Fruit fly (Drosophila melanogaster) whole organism, embryonic: ENCODE results near the gene h-cup.

ENCODE experiments used
- Abd-B ChIP-seq: fragments of 200-800 bp; sonication (Bioruptor generic); optimal IDR thresholded peaks from 2 replicates; lab custom pipeline; 2018; ENCODE audit warnings: missing biosample characterization, mild to moderate bottlenecking, missing genetic modification characterization, moderate library complexity
- CG10462 ChIP-seq: fragments of 200-800 bp; sonication (Bioruptor generic); optimal IDR thresholded peaks from 2 replicates; lab custom pipeline; 2016; ENCODE audit warnings: missing biosample characterization, missing genetic modification characterization
- CG10654 ChIP-seq: fragments of 200-800 bp; sonication (Bioruptor generic); optimal IDR thresholded peaks from 2 replicates; lab custom pipeline; 2016; ENCODE audit warnings: missing biosample characterization, missing genetic modification characterization
- CG12155 ChIP-seq: fragments of 200-800 bp; sonication (Bioruptor generic); optimal IDR thresholded peaks from 3 replicates; lab custom pipeline; 2016; ENCODE audit warnings: missing biosample characterization, missing genetic modification characterization
- CG13296 ChIP-seq: fragments of 200-800 bp; sonication (Bioruptor generic); optimal IDR thresholded peaks from 3 replicates; lab custom pipeline; 2018; ENCODE audit warnings: missing biosample characterization, mild to moderate bottlenecking, missing genetic modification characterization
- CG14965 ChIP-seq: fragments of 200-800 bp; sonication (Bioruptor generic); optimal IDR thresholded peaks from 2 replicates; lab custom pipeline; 2016; ENCODE audit warnings: missing biosample characterization, missing genetic modification characterization, borderline replicate concordance
- CG15514 ChIP-seq: fragments of 200-800 bp; sonication (Bioruptor generic); optimal IDR thresholded peaks from 3 replicates; lab custom pipeline; 2017; ENCODE audit warnings: missing biosample characterization, missing genetic modification characterization, mild to moderate bottlenecking, moderate library complexity, missing genetic modification reagents
- CG17361 ChIP-seq: fragments of 200-800 bp; sonication (Bioruptor generic); IDR thresholded peaks from 3 replicates; pipeline ENCODE4 v1.3.6; 2022; ENCODE audit warnings: missing biosample characterization, missing genetic modification characterization
- CG18599 ChIP-seq: fragments of 200-800 bp; sonication (Bioruptor generic); optimal IDR thresholded peaks from 3 replicates; lab custom pipeline; 2017; ENCODE audit warnings: missing biosample characterization, missing genetic modification characterization, mild to moderate bottlenecking, moderate library complexity, missing genetic modification reagents
- CG2129 ChIP-seq: fragments of 200-800 bp; sonication (Bioruptor generic); IDR thresholded peaks from 2 replicates; pipeline ENCODE4 v1.3.6; 2022; ENCODE audit warnings: missing biosample characterization, missing genetic modification characterization; ENCODE audit not compliant: partially characterized antibody
- CG30403 ChIP-seq: fragments of 200-800 bp; sonication (Bioruptor generic); optimal IDR thresholded peaks from 3 replicates; lab custom pipeline; 2016; ENCODE audit warnings: missing biosample characterization, missing genetic modification characterization
- CG3065 ChIP-seq: fragments of 200-800 bp; sonication (Bioruptor generic); optimal IDR thresholded peaks from 2 replicates; lab custom pipeline; 2016; ENCODE audit warnings: missing biosample characterization, missing genetic modification characterization
- CG32532 ChIP-seq: fragments of 200-800 bp; sonication (Bioruptor generic); IDR thresholded peaks from 2 replicates; pipeline ENCODE4 v1.3.6; 2022; ENCODE audit warnings: missing biosample characterization, missing genetic modification characterization
- CG34422 ChIP-seq: fragments of 200-800 bp; sonication (Bioruptor generic); IDR thresholded peaks from 3 replicates; pipeline ENCODE4 v1.3.6; 2022; ENCODE audit warnings: missing biosample characterization, missing genetic modification characterization
- CG4282 ChIP-seq: fragments of 200-800 bp; sonication (Bioruptor generic); optimal IDR thresholded peaks from 2 replicates; lab custom pipeline; 2016; ENCODE audit warnings: missing biosample characterization, missing genetic modification characterization
- CG4328 ChIP-seq: fragments of 200-800 bp; sonication (Bioruptor generic); optimal IDR thresholded peaks from 3 replicates; lab custom pipeline; 2017; ENCODE audit warnings: missing biosample characterization, missing genetic modification reagents, missing genetic modification characterization
- CG4424 ChIP-seq: fragments of 200-800 bp; sonication (Bioruptor generic); optimal IDR thresholded peaks from 3 replicates; lab custom pipeline; 2016; ENCODE audit warnings: missing biosample characterization, missing genetic modification characterization
- CG6175 ChIP-seq: fragments of 200-800 bp; sonication (Bioruptor generic); IDR thresholded peaks from 3 replicates; pipeline ENCODE4 v1.3.6; 2022; ENCODE audit warnings: missing biosample characterization, missing genetic modification characterization
- CG7987 ChIP-seq: fragments of 200-800 bp; sonication (Bioruptor generic); optimal IDR thresholded peaks from 2 replicates; lab custom pipeline; 2018; ENCODE audit warnings: missing biosample characterization, mild to moderate bottlenecking, missing genetic modification characterization, moderate library complexity
- CG9817 ChIP-seq: fragments of 200-800 bp; sonication (Bioruptor generic); optimal IDR thresholded peaks from 2 replicates; lab custom pipeline; 2018; ENCODE audit warnings: missing biosample characterization, mild to moderate bottlenecking, missing genetic modification characterization, moderate library complexity
- CHES-1-like ChIP-seq: fragments of 200-800 bp; sonication (Bioruptor generic); optimal IDR thresholded peaks from 2 replicates; lab custom pipeline; 2016; ENCODE audit warnings: missing biosample characterization, missing genetic modification characterization
- Dfd ChIP-seq, 2 experiments: fragments of >200 bp; optimal IDR thresholded peaks; 2 replicates each; lab custom pipeline; 2017; ENCODE audit warnings: missing biosample characterization in 2 of 2, missing genetic modification characterization in 2 of 2
- Drgx ChIP-seq: fragments of 200-800 bp; sonication (Bioruptor generic); IDR thresholded peaks from 2 replicates; pipeline ENCODE4 v1.3.6; 2022; ENCODE audit warnings: missing biosample characterization, missing genetic modification characterization
- GATAe ChIP-seq: fragments of 200-800 bp; sonication (Bioruptor generic); conservative IDR thresholded peaks from 2 replicates; pipeline ENCODE4 v1.3.6; 2022; ENCODE audit warnings: missing biosample characterization, missing genetic modification characterization
- Med ChIP-seq: fragments of 200-800 bp; sonication (Bioruptor generic); peaks from one replicate; lab custom pipeline; 2016; ENCODE audit warnings: missing biosample characterization, missing genetic modification characterization, mild to moderate bottlenecking, inconsistent platforms, moderate library complexity
- Nf-YC ChIP-seq: fragments of 200-800 bp; optimal IDR thresholded peaks from 3 replicates; lab custom pipeline; 2019; ENCODE audit warnings: missing biosample characterization, mild to moderate bottlenecking, missing genetic modification characterization, moderate library complexity
- Oaz ChIP-seq: fragments of 200-800 bp; sonication (Bioruptor generic); IDR thresholded peaks from 2 replicates; pipeline ENCODE4 v1.3.6; 2022; ENCODE audit warnings: missing biosample characterization, missing genetic modification characterization
- Ptx1 ChIP-seq: fragments of 200-800 bp; sonication (Bioruptor generic); IDR thresholded peaks from 2 replicates; pipeline ENCODE4 v1.3.6; 2022; ENCODE audit warnings: missing biosample characterization, missing genetic modification characterization
- Sry-β ChIP-seq: fragments of 200-800 bp; sonication (Bioruptor generic); optimal IDR thresholded peaks from 2 replicates; lab custom pipeline; 2018; ENCODE audit warnings: missing biosample characterization, mild to moderate bottlenecking, missing genetic modification characterization, moderate library complexity
- cato ChIP-seq: fragments of 200-800 bp; sonication (Bioruptor generic); optimal IDR thresholded peaks from 2 replicates; lab custom pipeline; 2016; ENCODE audit warnings: missing biosample characterization, missing genetic modification characterization, borderline replicate concordance
- ci ChIP-seq: fragments of 200-800 bp; sonication (Bioruptor generic); IDR thresholded peaks from 3 replicates; pipeline ENCODE4 v1.3.6; 2022; ENCODE audit warnings: missing biosample characterization, missing genetic modification characterization
- disco-r ChIP-seq: fragments of 200-800 bp; sonication (Bioruptor generic); optimal IDR thresholded peaks from 2 replicates; lab custom pipeline; 2016; ENCODE audit warnings: missing biosample characterization, missing genetic modification characterization
- dysf ChIP-seq: fragments of 200-800 bp; sonication (Bioruptor generic); IDR thresholded peaks from 3 replicates; pipeline ENCODE4 v1.3.6; 2022; ENCODE audit warnings: missing biosample characterization, missing genetic modification characterization
- ftz-f1 ChIP-seq: fragments of 200-800 bp; sonication (Bioruptor generic); optimal IDR thresholded peaks from 2 replicates; lab custom pipeline; 2016; ENCODE audit warnings: missing biosample characterization, missing genetic modification characterization
- gce ChIP-seq: fragments of 200-800 bp; sonication (Bioruptor generic); IDR thresholded peaks from 3 replicates; pipeline ENCODE4 v1.3.6; 2022; ENCODE audit warnings: missing biosample characterization, missing genetic modification characterization
- gsb-n ChIP-seq: fragments of 200-800 bp; sonication (Bioruptor generic); optimal IDR thresholded peaks from 3 replicates; lab custom pipeline; 2018; ENCODE audit warnings: missing biosample characterization, mild to moderate bottlenecking, missing genetic modification characterization
- lab ChIP-seq: fragments of 200-800 bp; sonication (Bioruptor generic); optimal IDR thresholded peaks from 3 replicates; lab custom pipeline; 2017; ENCODE audit warnings: missing biosample characterization, missing genetic modification characterization, mild to moderate bottlenecking, moderate library complexity, missing genetic modification reagents
- lbe ChIP-seq: fragments of 200-800 bp; sonication (Bioruptor generic); optimal IDR thresholded peaks from 2 replicates; lab custom pipeline; 2016; ENCODE audit warnings: missing biosample characterization, mild to moderate bottlenecking, missing genetic modification characterization
- mam ChIP-seq: fragments of 200-800 bp; sonication (Bioruptor generic); optimal IDR thresholded peaks from 3 replicates; lab custom pipeline; 2016; ENCODE audit warnings: missing biosample characterization, missing genetic modification characterization
- mirr ChIP-seq: fragments of 200-800 bp; sonication (Bioruptor generic); optimal IDR thresholded peaks from 3 replicates; lab custom pipeline; 2018; ENCODE audit warnings: missing biosample characterization, mild to moderate bottlenecking, missing genetic modification characterization
- org-1 ChIP-seq: fragments of 200-800 bp; sonication (Bioruptor generic); optimal IDR thresholded peaks from 2 replicates; lab custom pipeline; 2017; ENCODE audit warnings: missing biosample characterization, missing genetic modification characterization
- pfk ChIP-seq: fragments of 200-800 bp; sonication (Bioruptor generic); optimal IDR thresholded peaks from 2 replicates; lab custom pipeline; 2018; ENCODE audit warnings: missing biosample characterization, mild to moderate bottlenecking, missing genetic modification characterization, moderate library complexity
- ro ChIP-seq: fragments of 200-800 bp; sonication (Bioruptor generic); IDR thresholded peaks from 2 replicates; pipeline ENCODE4 v1.3.6; 2022; ENCODE audit warnings: missing biosample characterization, missing genetic modification characterization
- scrt ChIP-seq: fragments of 200-800 bp; sonication (Bioruptor generic); optimal IDR thresholded peaks from 2 replicates; lab custom pipeline; 2018; ENCODE audit warnings: missing biosample characterization, mild to moderate bottlenecking, missing genetic modification characterization, moderate library complexity
- sob ChIP-seq: fragments of 200-800 bp; sonication (Bioruptor generic); IDR thresholded peaks from 2 replicates; pipeline ENCODE4 v1.3.6; 2022; ENCODE audit warnings: missing biosample characterization, missing genetic modification characterization
- stc ChIP-seq: fragments of 200-800 bp; sonication (Bioruptor generic); IDR thresholded peaks from 2 replicates; pipeline ENCODE4 v1.3.6; 2022; ENCODE audit warnings: missing biosample characterization, missing genetic modification characterization
- trh ChIP-seq: fragments of 200-800 bp; sonication (Bioruptor generic); optimal IDR thresholded peaks from 2 replicates; lab custom pipeline; 2016; ENCODE audit warnings: missing biosample characterization, missing genetic modification characterization
- vvl ChIP-seq: fragments of 200-800 bp; sonication (Bioruptor generic); IDR thresholded peaks from 2 replicates; pipeline ENCODE4 v1.3.6; 2022; ENCODE audit warnings: missing biosample characterization, missing genetic modification characterization
- zfh2 ChIP-seq: fragments of 200-800 bp; sonication (Bioruptor generic); optimal IDR thresholded peaks from 2 replicates; lab custom pipeline; 2016; ENCODE audit warnings: missing biosample characterization, missing genetic modification characterization

The h-cup gene

dm6 chr3R:15356645-15357431 lies 25.9 kb downstream of the h-cup start, which contains the start of the genes Atg4b and Hibch (continued):
- TF ChIP-seq CG10654 (GFP tag; lab: Kevin White, UChicago) (peak; percentile 76), CG17361 (GFP tag; lab: Robert Waterston, UW) (peak; percentile 95), lbe (GFP tag; lab: Kevin White, UChicago) (peak; percentile 80), dysf (GFP tag; lab: Robert Waterston, UW) (peak; percentile 85), CG10462 (GFP tag; lab: Kevin White, UChicago) (peak; percentile 57), GATAe (peak; percentile 39; the same call in 1 of the 2 replicates), Dfd (GFP tag; optimal IDR thresholded peaks at IDR 0.05; lab: Kevin White, UChicago) (no peak), CG34422 (GFP tag; lab: Robert Waterston, UW) (peak; percentile 91), ci (GFP tag; lab: Robert Waterston, UW) (peak; percentile 74; the same call in 2 of the 3 replicates), Oaz (GFP tag; lab: Robert Waterston, UW) (peak; percentile 48; the same call in 1 of the 2 replicates), CG15514 (GFP tag; lab: Kevin White, UChicago) (peak; percentile 84), vvl (GFP tag; lab: Robert Waterston, UW) (peak; percentile 81; the same call in 1 of the 2 replicates), CG9817 (tag; lab: Kevin White, UChicago) (peak; percentile 90), CG3065 (peak; percentile 53), ftz-f1 (GFP tag; lab: Kevin White, UChicago) (no peak), lab (GFP tag; lab: Kevin White, UChicago) (no peak), Drgx (peak; percentile 72), zfh2 (peak; percentile 69), Ptx1 (GFP tag; lab: Robert Waterston, UW) (peak; percentile 90), Med (peak; percentile 70), Nf-YC (tag; lab: Kevin White, UChicago) (peak; percentile 87), ro (peak; percentile 20; the same call in 1 of the 2 replicates), disco-r (GFP tag; lab: Kevin White, UChicago) (no peak), CG30403 (GFP tag; lab: Kevin White, UChicago) (peak; percentile 91), CG14965 (GFP tag; lab: Kevin White, UChicago) (no peak), org-1 (GFP tag; lab: Kevin White, UChicago) (peak; percentile 64), stc (peak; percentile 74), CG18599 (GFP tag; lab: Kevin White, UChicago) (peak; percentile 91), pfk (GFP tag; lab: Kevin White, UChicago) (peak; percentile 47), cato (GFP tag; lab: Kevin White, UChicago) (peak; percentile 58), CG2129 (GFP tag; lab: Robert Waterston, UW) (no peak), CG13296 (GFP tag; lab: Kevin White, UChicago) (peak; percentile 86), CG4424 (GFP tag; lab: Kevin White, UChicago) (peak; percentile 83), sob (GFP tag; lab: Robert Waterston, UW) (peak; percentile 83), CG12155 (GFP tag; lab: Kevin White, UChicago) (peak; percentile 82), trh (peak; percentile 45), CG7987 (peak; percentile 55), gce (GFP tag; lab: Robert Waterston, UW) (no peak), CHES-1-like (peak; percentile 5), mam (peak; percentile 46), CG4282 (GFP tag; lab: Kevin White, UChicago) (no peak), CG4328 (peak; percentile 79), scrt (GFP tag; lab: Kevin White, UChicago) (peak; percentile 78), CG32532 (GFP tag; lab: Robert Waterston, UW) (peak; percentile 86), Abd-B (GFP tag; lab: Kevin White, UChicago) (no peak), mirr (GFP tag; lab: Kevin White, UChicago) (peak; percentile 46), CG6175 (GFP tag; lab: Robert Waterston, UW) (peak; percentile 60; the same call in 2 of the 3 replicates), gsb-n (no peak), Sry-β (GFP tag; lab: Kevin White, UChicago) (peak; percentile 48)
